Worm (Caenorhabditis elegans): ENCODE data around the gene fbxb-29.

- TF ChIP-seq unc-86 (tag; optimal IDR thresholded peaks at IDR 0.05) (no peak), fax-1 (tag; optimal IDR thresholded peaks at IDR 0.05) (no peak), dmd-4 (tag; optimal IDR thresholded peaks at IDR 0.05; ENCODE audit: borderline replicate concordance) (no peak), fkh-10 (GFP tag; optimal IDR thresholded peaks at IDR 0.05) (no peak)
These were observed 16.6 kb downstream of the fbxb-29 start, which contains the start of gene srh-274 for ce11 chrII:982842-983241.

All from whole organism, late embryonic.